Fruit fly (Drosophila melanogaster): ENCODE results near the gene MED14.
A peak's percentile ranks its signal among the peaks of the same experiment; 100 is the strongest.

Gene MED14

dm6 chr3L:636434-636833 is 43.4 kb downstream of the MED14 start:
- TF ChIP-seq psq (optimal IDR thresholded peaks at IDR 0.05): no peak
- no peak for TF ChIP-seq Dll (optimal IDR thresholded peaks at IDR 0.05)
- no peak for TF ChIP-seq usp (GFP tag; optimal IDR thresholded peaks at IDR 0.05)
- TF ChIP-seq pan (optimal IDR thresholded peaks at IDR 0.05): no peak
- no peak for TF ChIP-seq CG8478 (optimal IDR thresholded peaks at IDR 0.05)
- TF ChIP-seq EcR (GFP tag; optimal IDR thresholded peaks at IDR 0.05): no peak

- no peak for TF ChIP-seq usp (GFP tag; optimal IDR thresholded peaks at IDR 0.05)
- no peak for TF ChIP-seq pan (optimal IDR thresholded peaks at IDR 0.05)
- TF ChIP-seq Dll (optimal IDR thresholded peaks at IDR 0.05): no peak
- no peak for TF ChIP-seq psq (optimal IDR thresholded peaks at IDR 0.05)
- no peak for TF ChIP-seq EcR (GFP tag; optimal IDR thresholded peaks at IDR 0.05)
- TF ChIP-seq CG8478 (optimal IDR thresholded peaks at IDR 0.05): no peak
Measured at dm6 chr3L:637329-638030, 44.4 kb downstream of the MED14 start.

dm6 chr3L:638031-638414 is 45.0 kb downstream of the MED14 start:
- no peak for TF ChIP-seq psq (optimal IDR thresholded peaks at IDR 0.05)
- TF ChIP-seq usp (GFP tag; optimal IDR thresholded peaks at IDR 0.05): no peak
- no peak for TF ChIP-seq Dll (optimal IDR thresholded peaks at IDR 0.05)
- TF ChIP-seq CG8478 (optimal IDR thresholded peaks at IDR 0.05): no peak
- no peak for TF ChIP-seq EcR (GFP tag; optimal IDR thresholded peaks at IDR 0.05)
- TF ChIP-seq pan (optimal IDR thresholded peaks at IDR 0.05): no peak

- TF ChIP-seq CG8478 (optimal IDR thresholded peaks at IDR 0.05) (no peak), psq (optimal IDR thresholded peaks at IDR 0.05) (no peak), usp (GFP tag; optimal IDR thresholded peaks at IDR 0.05) (no peak)
Measured at dm6 chr3L:638757-639353, 45.8 kb downstream of the MED14 start.

- no peak for TF ChIP-seq pan (optimal IDR thresholded peaks at IDR 0.05)
Measured at dm6 chr3L:639460-640103, 46.5 kb downstream of the MED14 start.

- peak in 1 of 2 experiments; percentile 89 for TF ChIP-seq EcR (GFP tag; optimal IDR thresholded peaks at IDR 0.05)
- no peak for TF ChIP-seq CG8478 (optimal IDR thresholded peaks at IDR 0.05)
Measured at dm6 chr3L:640324-640974, 47.4 kb downstream of the MED14 start.

dm6 chr3L:641436-641835 is 48.4 kb downstream of the MED14 start:
- TF ChIP-seq CG8478 (optimal IDR thresholded peaks at IDR 0.05) (no peak), EcR (GFP tag; optimal IDR thresholded peaks at IDR 0.05) (no peak), psq (optimal IDR thresholded peaks at IDR 0.05) (no peak), Dll (optimal IDR thresholded peaks at IDR 0.05) (no peak), pan (optimal IDR thresholded peaks at IDR 0.05) (no peak), usp (GFP tag; optimal IDR thresholded peaks at IDR 0.05) (no peak)

- TF ChIP-seq Dll (optimal IDR thresholded peaks at IDR 0.05) (no peak), pan (optimal IDR thresholded peaks at IDR 0.05) (no peak), psq (optimal IDR thresholded peaks at IDR 0.05) (no peak), EcR (GFP tag; optimal IDR thresholded peaks at IDR 0.05) (no peak), usp (GFP tag; optimal IDR thresholded peaks at IDR 0.05) (no peak), CG8478 (optimal IDR thresholded peaks at IDR 0.05) (no peak)
Measured at dm6 chr3L:642146-642864, 49.3 kb downstream of the MED14 start.

dm6 chr3L:642865-643738 is 50.1 kb downstream of the MED14 start:
- TF ChIP-seq pan (optimal IDR thresholded peaks at IDR 0.05) (no peak), EcR (GFP tag; optimal IDR thresholded peaks at IDR 0.05) (no peak), Dll (optimal IDR thresholded peaks at IDR 0.05) (no peak)

- no peak for TF ChIP-seq Dll (optimal IDR thresholded peaks at IDR 0.05)
- no peak for TF ChIP-seq EcR (GFP tag; optimal IDR thresholded peaks at IDR 0.05)
- no peak for TF ChIP-seq usp (GFP tag; optimal IDR thresholded peaks at IDR 0.05)
- TF ChIP-seq psq (optimal IDR thresholded peaks at IDR 0.05): no peak
- no peak for TF ChIP-seq pan (optimal IDR thresholded peaks at IDR 0.05)
- TF ChIP-seq CG8478 (optimal IDR thresholded peaks at IDR 0.05): no peak
Measured at dm6 chr3L:644111-644718, 51.2 kb downstream of the MED14 start.

- TF ChIP-seq CG8478 (optimal IDR thresholded peaks at IDR 0.05) (no peak), psq (optimal IDR thresholded peaks at IDR 0.05) (no peak), usp (GFP tag; optimal IDR thresholded peaks at IDR 0.05) (no peak), pan (optimal IDR thresholded peaks at IDR 0.05) (no peak), Dll (optimal IDR thresholded peaks at IDR 0.05) (no peak)
Measured at dm6 chr3L:645426-646036, 52.5 kb downstream of the MED14 start.
